Worm (Caenorhabditis elegans) whole organism, L1 larva: ENCODE data around the gene nmgp-1.

ENCODE experiments used
- alr-1 ChIP-seq: fragments of 200-800 bp; sonication (Bioruptor generic); optimal IDR thresholded peaks from 2 replicates; lab custom pipeline; 2018; ENCODE audit warnings: borderline replicate concordance, mild to moderate bottlenecking, missing genetic modification characterization, missing compliant biosample characterization
- ceh-82 ChIP-seq, 3 experiments: fragments of 150-350 bp in 1 of 3; sonication (generic microtip) in 2 of 3; optimal IDR thresholded peaks; 2 replicates each; lab custom pipeline; 2014 to 2017; ENCODE audit warnings: missing biosample characterization in 3 of 3, missing genetic modification characterization in 3 of 3
- nhr-237 ChIP-seq: fragments of 150-350 bp; optimal IDR thresholded peaks from 2 replicates; lab custom pipeline; 2014; ENCODE audit warnings: missing biosample characterization, missing genetic modification characterization
- snpc-4 ChIP-seq: fragments of 150-350 bp; optimal IDR thresholded peaks from 2 replicates; lab custom pipeline; 2014; ENCODE audit warnings: missing biosample characterization, missing genetic modification characterization
- ztf-4 ChIP-seq: fragments of 150-350 bp; optimal IDR thresholded peaks from 2 replicates; lab custom pipeline; 2014; ENCODE audit warnings: missing biosample characterization, missing genetic modification characterization

DNA sequence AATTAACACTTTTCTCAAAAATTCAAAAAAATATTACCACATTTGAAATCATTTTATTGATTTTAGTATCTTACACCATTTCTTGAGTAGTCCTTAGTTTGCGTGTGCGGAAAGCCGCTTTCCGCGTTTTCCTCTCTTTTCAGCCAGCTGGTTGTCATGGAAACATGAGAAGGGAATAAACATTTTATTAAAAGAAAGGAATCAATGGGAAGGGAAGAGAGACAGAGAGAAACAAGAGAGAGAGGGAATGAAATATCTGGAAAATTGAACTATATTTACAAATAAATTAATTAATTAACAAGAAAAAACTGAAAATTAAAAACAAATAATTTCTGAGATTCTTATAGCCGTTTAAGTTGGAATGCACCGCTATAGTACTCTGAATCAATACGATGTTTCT, 41.3 kb upstream of the nmgp-1 start, which contains the start of gene mks-2:
- TF ChIP-seq snpc-4 (tag; lab: Kevin White, UChicago) = no peak
- TF ChIP-seq ceh-82 (tag; optimal IDR thresholded peaks at IDR 0.05; lab: Kevin White, UChicago) = no peak
- no peak for TF ChIP-seq nhr-237 (tag; lab: Kevin White, UChicago)
- TF ChIP-seq alr-1 (tag; lab: Kevin White, UChicago) = no peak
- no peak for TF ChIP-seq ztf-4 (tag; lab: Kevin White, UChicago)
